Worm (Caenorhabditis elegans) whole organism, L1 larva: ENCODE measurements around the gene K09G1.1.
A peak's percentile ranks its signal among the peaks of the same experiment; 100 is the strongest.

ENCODE experiments used
- C16A3.4 ChIP-seq: fragments of 150-350 bp; optimal IDR thresholded peaks from 2 replicates; lab custom pipeline; 2014; ENCODE audit warnings: missing biosample characterization, missing genetic modification characterization
- F16B12.6 ChIP-seq: fragments of 150-350 bp; optimal IDR thresholded peaks from 2 replicates; lab custom pipeline; 2014; ENCODE audit warnings: missing biosample characterization, missing genetic modification characterization
- aha-1 ChIP-seq: fragments of 150-350 bp; optimal IDR thresholded peaks from 2 replicates; lab custom pipeline; 2014; ENCODE audit warnings: missing biosample characterization, missing genetic modification characterization
- alr-1 ChIP-seq: fragments of 200-800 bp; sonication (Bioruptor generic); optimal IDR thresholded peaks from 2 replicates; lab custom pipeline; 2018; ENCODE audit warnings: borderline replicate concordance, mild to moderate bottlenecking, missing genetic modification characterization, missing compliant biosample characterization
- ama-1 ChIP-seq: fragments of 150-350 bp; optimal IDR thresholded peaks from 2 replicates; lab custom pipeline; 2014
- ceh-8 ChIP-seq: fragments of 200-800 bp; sonication (Bioruptor generic); optimal IDR thresholded peaks from 2 replicates; lab custom pipeline; 2018; ENCODE audit warnings: mild to moderate bottlenecking, missing genetic modification characterization, moderate library complexity, missing compliant biosample characterization
- ceh-82 ChIP-seq, 3 experiments: fragments of 150-350 bp in 1 of 3; sonication (generic microtip) in 2 of 3; optimal IDR thresholded peaks; 2 replicates each; lab custom pipeline; 2014 to 2017; ENCODE audit warnings: missing biosample characterization in 3 of 3, missing genetic modification characterization in 3 of 3
- ceh-88 ChIP-seq: fragments of 200-800 bp; sonication (Bioruptor generic); IDR thresholded peaks from 2 replicates; pipeline ENCODE4 v1.3.6; 2022; ENCODE audit warnings: missing genetic modification characterization, missing compliant biosample characterization
- ces-1 ChIP-seq: fragments of 150-350 bp; optimal IDR thresholded peaks from 2 replicates; lab custom pipeline; 2014; ENCODE audit warnings: missing biosample characterization, missing genetic modification reagents, missing genetic modification characterization
- dsc-1 ChIP-seq: sonication (generic microtip); optimal IDR thresholded peaks from 2 replicates; lab custom pipeline; 2016; ENCODE audit warnings: mild to moderate bottlenecking, missing genetic modification characterization, missing compliant biosample characterization
- efl-1 ChIP-seq, 4 experiments: fragments of 150-350 bp; optimal IDR thresholded peaks in 3 of 4; peaks in 1 of 4; 1 replicate in 1 of 4; 2 replicates in 3 of 4; lab custom pipeline; 2014; ENCODE audit warnings: missing biosample characterization in 2 of 4, missing genetic modification characterization in 2 of 4, missing genetic modification reagents in 2 of 4
- efl-3 ChIP-seq: fragments of 200-800 bp; sonication (Bioruptor generic); optimal IDR thresholded peaks from 2 replicates; lab custom pipeline; 2018; ENCODE audit warnings: mild to moderate bottlenecking, missing genetic modification characterization, missing compliant biosample characterization
- egl-27 ChIP-seq, 2 experiments: fragments of 150-350 bp in 1 of 2; sonication (generic microtip); optimal IDR thresholded peaks; 3 replicates each; lab custom pipeline; 2017 to 2018; ENCODE audit warnings: missing biosample characterization in 2 of 2, missing genetic modification characterization in 2 of 2, missing genetic modification reagents in 2 of 2
- elt-2 ChIP-seq: sonication (generic microtip); optimal IDR thresholded peaks from 2 replicates; lab custom pipeline; 2016; ENCODE audit warnings: missing genetic modification characterization, mild to moderate bottlenecking, inconsistent platforms, missing compliant biosample characterization, missing genetic modification reagents
- elt-3 ChIP-seq, 6 experiments: fragments of 150-350 bp in 1 of 6; sonication (generic microtip); optimal IDR thresholded peaks; 2 replicates each; lab custom pipeline; 2017 to 2018; ENCODE audit warnings: missing biosample characterization in 6 of 6, missing genetic modification characterization in 6 of 6, inconsistent platforms in 1 of 6
- fkh-10 ChIP-seq: sonication (generic microtip); optimal IDR thresholded peaks from 2 replicates; lab custom pipeline; 2017; ENCODE audit warnings: missing biosample characterization, missing genetic modification reagents, missing genetic modification characterization
- fkh-4 ChIP-seq: sonication (generic microtip); optimal IDR thresholded peaks from 2 replicates; lab custom pipeline; 2016; ENCODE audit warnings: missing compliant biosample characterization, missing genetic modification characterization, borderline replicate concordance
- fkh-8 ChIP-seq: sonication (generic microtip); optimal IDR thresholded peaks from 2 replicates; lab custom pipeline; 2016; ENCODE audit warnings: mild to moderate bottlenecking, missing genetic modification characterization, missing compliant biosample characterization
- fos-1 ChIP-seq: fragments of 150-350 bp; optimal IDR thresholded peaks from 2 replicates; lab custom pipeline; 2014; ENCODE audit warnings: missing biosample characterization, missing genetic modification characterization
- grh-1 ChIP-seq: fragments of 200-800 bp; sonication (Bioruptor generic); IDR thresholded peaks from 2 replicates; pipeline ENCODE4 v1.3.6; 2022; ENCODE audit warnings: missing genetic modification reagents, missing genetic modification characterization, missing compliant biosample characterization
- hlh-4 ChIP-seq: sonication (generic microtip); optimal IDR thresholded peaks from 2 replicates; lab custom pipeline; 2016; ENCODE audit warnings: mild to moderate bottlenecking, missing genetic modification characterization, missing compliant biosample characterization
- hpl-2 ChIP-seq: fragments of 150-350 bp; optimal IDR thresholded peaks from 2 replicates; lab custom pipeline; 2014; ENCODE audit warnings: missing biosample characterization, missing genetic modification reagents, missing genetic modification characterization
- isw-1 ChIP-seq: fragments of 200-800 bp; sonication (Bioruptor generic); IDR thresholded peaks from 2 replicates; pipeline ENCODE4 v1.3.6; 2022; ENCODE audit warnings: missing genetic modification characterization, missing compliant biosample characterization
- lin-13 ChIP-seq: fragments of 150-350 bp; optimal IDR thresholded peaks from 2 replicates; lab custom pipeline; 2014; ENCODE audit warnings: missing biosample characterization, missing genetic modification reagents, missing genetic modification characterization
- lin-15B ChIP-seq: fragments of 150-350 bp; sonication (generic microtip); optimal IDR thresholded peaks from 3 replicates; lab custom pipeline; 2014; ENCODE audit warnings: missing biosample characterization, missing genetic modification characterization
- lin-39 ChIP-seq: fragments of 150-350 bp; optimal IDR thresholded peaks from 2 replicates; lab custom pipeline; 2014; ENCODE audit warnings: missing biosample characterization, missing genetic modification reagents, missing genetic modification characterization
- mab-9 ChIP-seq: fragments of 200-800 bp; sonication (Bioruptor generic); IDR thresholded peaks from 2 replicates; pipeline ENCODE4 v1.3.6; 2022; ENCODE audit warnings: missing genetic modification reagents, missing genetic modification characterization, missing compliant biosample characterization
- mdl-1 ChIP-seq, 2 experiments: fragments of 150-350 bp; optimal IDR thresholded peaks; 2 replicates each; lab custom pipeline; 2014 to 2017; ENCODE audit warnings: missing biosample characterization in 2 of 2, missing genetic modification characterization in 2 of 2, inconsistent platforms in 1 of 2
- mef-2 ChIP-seq: fragments of 150-350 bp; optimal IDR thresholded peaks from 2 replicates; lab custom pipeline; 2014; ENCODE audit warnings: missing biosample characterization, missing genetic modification characterization
- mep-1 ChIP-seq: fragments of 150-350 bp; optimal IDR thresholded peaks from 2 replicates; lab custom pipeline; 2014; ENCODE audit warnings: missing biosample characterization, missing genetic modification characterization
- nhr-11 ChIP-seq: fragments of 150-350 bp; optimal IDR thresholded peaks from 2 replicates; lab custom pipeline; 2014; ENCODE audit warnings: missing biosample characterization, missing genetic modification characterization
- nhr-12 ChIP-seq: sonication (generic microtip); optimal IDR thresholded peaks from 2 replicates; lab custom pipeline; 2017; ENCODE audit warnings: missing biosample characterization, missing genetic modification characterization
- nhr-20 ChIP-seq: sonication (generic microtip); optimal IDR thresholded peaks from 2 replicates; lab custom pipeline; 2016; ENCODE audit warnings: mild to moderate bottlenecking, missing genetic modification characterization, missing compliant biosample characterization
- nhr-237 ChIP-seq: fragments of 150-350 bp; optimal IDR thresholded peaks from 2 replicates; lab custom pipeline; 2014; ENCODE audit warnings: missing biosample characterization, missing genetic modification characterization
- nhr-28 ChIP-seq: fragments of 150-350 bp; optimal IDR thresholded peaks from 2 replicates; lab custom pipeline; 2014; ENCODE audit warnings: missing biosample characterization, missing genetic modification characterization
- nhr-47 ChIP-seq: sonication (generic microtip); optimal IDR thresholded peaks from 2 replicates; lab custom pipeline; 2016; ENCODE audit warnings: mild to moderate bottlenecking, missing genetic modification characterization, moderate library complexity, missing compliant biosample characterization
- nhr-76 ChIP-seq: sonication (generic microtip); optimal IDR thresholded peaks from 2 replicates; lab custom pipeline; 2017; ENCODE audit warnings: missing biosample characterization, missing genetic modification characterization
- nhr-77 ChIP-seq: fragments of 150-350 bp; optimal IDR thresholded peaks from 2 replicates; lab custom pipeline; 2014; ENCODE audit warnings: missing biosample characterization, missing genetic modification characterization
- nhr-85 ChIP-seq: sonication (generic microtip); peaks from one replicate; lab custom pipeline; 2016; ENCODE audit warnings: missing genetic modification characterization, inconsistent platforms, missing compliant biosample characterization
- nhr-90 ChIP-seq: sonication (generic microtip); optimal IDR thresholded peaks from 2 replicates; lab custom pipeline; 2016; ENCODE audit warnings: mild to moderate bottlenecking, missing genetic modification characterization, missing compliant biosample characterization; ENCODE audit not compliant: poor library complexity
- pax-3 ChIP-seq: fragments of 200-800 bp; sonication (Bioruptor generic); optimal IDR thresholded peaks from 2 replicates; lab custom pipeline; 2018; ENCODE audit warnings: mild to moderate bottlenecking, missing genetic modification characterization, moderate library complexity, missing compliant biosample characterization
- skn-1 ChIP-seq: fragments of 150-350 bp; optimal IDR thresholded peaks from 2 replicates; lab custom pipeline; 2014; ENCODE audit warnings: missing biosample characterization, missing genetic modification characterization
- snpc-4 ChIP-seq: fragments of 150-350 bp; optimal IDR thresholded peaks from 2 replicates; lab custom pipeline; 2014; ENCODE audit warnings: missing biosample characterization, missing genetic modification characterization
- snu-23 ChIP-seq: sonication (generic microtip); optimal IDR thresholded peaks from 2 replicates; lab custom pipeline; 2016; ENCODE audit warnings: missing genetic modification characterization, missing compliant biosample characterization
- sox-4 ChIP-seq: sonication (generic microtip); optimal IDR thresholded peaks from 2 replicates; lab custom pipeline; 2016; ENCODE audit warnings: missing genetic modification characterization, missing compliant biosample characterization
- sup-37 ChIP-seq: fragments of 200-800 bp; sonication (Bioruptor generic); optimal IDR thresholded peaks from 2 replicates; lab custom pipeline; 2018; ENCODE audit warnings: mild to moderate bottlenecking, missing genetic modification characterization, missing compliant biosample characterization
- swsn-7 ChIP-seq: sonication (generic microtip); optimal IDR thresholded peaks from 2 replicates; lab custom pipeline; 2016; ENCODE audit warnings: missing genetic modification characterization, missing compliant biosample characterization
- tbx-2 ChIP-seq: sonication (generic microtip); optimal IDR thresholded peaks from 2 replicates; lab custom pipeline; 2016; ENCODE audit warnings: missing genetic modification characterization, missing compliant biosample characterization
- unc-30 ChIP-seq: sonication (generic microtip); optimal IDR thresholded peaks from 2 replicates; lab custom pipeline; 2017; ENCODE audit warnings: missing biosample characterization, missing genetic modification characterization
- unc-62 ChIP-seq: fragments of 150-350 bp; optimal IDR thresholded peaks from 2 replicates; lab custom pipeline; 2014; ENCODE audit warnings: missing biosample characterization, missing genetic modification reagents, missing genetic modification characterization
- vab-15 ChIP-seq: sonication (generic microtip); optimal IDR thresholded peaks from 2 replicates; lab custom pipeline; 2017; ENCODE audit warnings: missing genotype, mild to moderate bottlenecking, missing genetic modification characterization, missing compliant biosample characterization
- xbp-1 ChIP-seq: sonication (generic microtip); optimal IDR thresholded peaks from 2 replicates; lab custom pipeline; 2016; ENCODE audit warnings: missing genetic modification characterization, missing compliant biosample characterization
- zag-1 ChIP-seq: fragments of 150-350 bp; optimal IDR thresholded peaks from 2 replicates; lab custom pipeline; 2014; ENCODE audit warnings: missing biosample characterization, missing genetic modification characterization

The K09G1.1 gene

ce11 chrV:9561624-9562179 is 21.6 kb upstream of the K09G1.1 start, which contains the start of gene rgef-1:
Gene rgef-1, minus strand, starts transcription at chrV:9561674.
- TF ChIP-seq fos-1 (peak; percentile 16), fkh-10 (GFP tag; lab: Kevin White, UChicago) (peak; percentile 96), nhr-90 (no peak), isw-1 (GFP tag; lab: Robert Waterston, UW) (peak; percentile 62), mef-2 (tag; lab: Kevin White, UChicago) (peak; percentile 80), nhr-76 (tag; lab: Kevin White, UChicago) (no peak), mep-1 (tag; lab: Kevin White, UChicago) (no peak), efl-1 (optimal IDR thresholded peaks at IDR 0.05; lab: Kevin White, UChicago) (peak; percentile 30 to 34), efl-1 (GFP tag; optimal IDR thresholded peaks at IDR 0.05 in 1 of 2; lab: Kevin White, UChicago) (peak in 1 of 2 experiments; percentile 3), ceh-8 (GFP tag; lab: Kevin White, UChicago) (peak; percentile 17), grh-1 (GFP tag; lab: Robert Waterston, UW) (no peak), zag-1 (tag; lab: Kevin White, UChicago) (peak; percentile 47), lin-39 (tag; lab: Kevin White, UChicago) (no peak), unc-62 (GFP tag; lab: Kevin White, UChicago) (no peak), unc-30 (tag; lab: Kevin White, UChicago) (no peak), sup-37 (GFP tag; lab: Kevin White, UChicago) (no peak), elt-2 (tag; lab: Kevin White, UChicago) (no peak), C16A3.4 (tag; lab: Kevin White, UChicago) (no peak), xbp-1 (tag; lab: Kevin White, UChicago) (peak; percentile 23), fkh-4 (no peak), fkh-8 (tag; lab: Kevin White, UChicago) (peak; percentile 88), lin-13 (GFP tag; lab: Kevin White, UChicago) (peak; percentile 18), tbx-2 (tag; lab: Kevin White, UChicago) (peak; percentile 47), nhr-11 (tag; lab: Kevin White, UChicago) (no peak), nhr-85 (tag; lab: Kevin White, UChicago) (no peak), efl-3 (no peak), mdl-1 (tag; optimal IDR thresholded peaks at IDR 0.05; lab: Kevin White, UChicago) (no peak), snpc-4 (no peak), egl-27 (tag; optimal IDR thresholded peaks at IDR 0.05; lab: Kevin White, UChicago) (peak in 1 of 2 experiments; percentile 27), ceh-88 (GFP tag; lab: Robert Waterston, UW) (no peak), mab-9 (no peak), ama-1 (lab: Kevin White, UChicago) (no peak), hpl-2 (GFP tag; lab: Kevin White, UChicago) (no peak), sox-4 (tag; lab: Kevin White, UChicago) (no peak), nhr-47 (tag; lab: Kevin White, UChicago) (peak; percentile 65), F16B12.6 (tag; lab: Kevin White, UChicago) (no peak), nhr-28 (tag; lab: Kevin White, UChicago) (no peak), elt-3 (tag; optimal IDR thresholded peaks at IDR 0.05; lab: Kevin White, UChicago) (no peak), ceh-82 (tag; optimal IDR thresholded peaks at IDR 0.05; lab: Kevin White, UChicago) (peak; percentile 30 to 82 (median 59)), swsn-7 (tag; lab: Kevin White, UChicago) (peak; percentile 71), pax-3 (tag; lab: Kevin White, UChicago) (peak; percentile 3), snu-23 (peak; percentile 36), nhr-20 (peak; percentile 6), vab-15 (tag; lab: Kevin White, UChicago) (no peak), ces-1 (no peak), lin-15B (tag; lab: Kevin White, UChicago) (no peak), nhr-77 (tag; lab: Kevin White, UChicago) (no peak), dsc-1 (peak; percentile 35), alr-1 (tag; lab: Kevin White, UChicago) (no peak), aha-1 (no peak), nhr-237 (tag; lab: Kevin White, UChicago) (no peak), skn-1 (tag; lab: Kevin White, UChicago) (peak; percentile 5), nhr-12 (tag; lab: Kevin White, UChicago) (no peak), hlh-4 (tag; lab: Kevin White, UChicago) (no peak)
